Fruit fly (Drosophila melanogaster): ENCODE data around the gene Cchl.

DNA sequence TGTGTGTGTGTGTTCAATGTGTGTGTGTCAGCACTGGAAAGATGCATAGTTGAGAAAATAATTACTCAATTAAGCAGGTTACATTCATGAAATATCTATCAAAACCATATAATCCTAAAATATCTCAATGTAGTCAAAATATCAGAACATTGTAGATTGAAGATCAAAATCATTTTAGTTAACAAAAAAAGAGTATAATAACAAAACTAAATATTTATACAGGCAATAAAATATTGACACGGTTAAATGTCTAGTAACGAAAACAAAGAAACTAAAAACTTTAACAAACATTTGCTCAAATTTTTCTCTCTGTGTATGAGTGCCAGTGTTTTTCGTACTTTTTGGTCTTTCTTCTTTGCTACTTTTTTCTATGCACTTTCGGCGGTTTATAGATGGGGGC, 28.4 kb downstream of the Cchl start:
- TF ChIP-seq dsf (GFP tag; optimal IDR thresholded peaks at IDR 0.05; ENCODE audit: borderline replicate concordance), result no peak
- no peak for TF ChIP-seq Abd-B (GFP tag; optimal IDR thresholded peaks at IDR 0.05)
- no peak for TF ChIP-seq usp (GFP tag; optimal IDR thresholded peaks at IDR 0.05)
- TF ChIP-seq br (GFP tag; optimal IDR thresholded peaks at IDR 0.05), result no peak
- TF ChIP-seq lola (GFP tag; optimal IDR thresholded peaks at IDR 0.05), result no peak
- TF ChIP-seq woc (GFP tag; optimal IDR thresholded peaks at IDR 0.05), result no peak
- no peak for TF ChIP-seq rgr (GFP tag; optimal IDR thresholded peaks at IDR 0.05)
- no peak for TF ChIP-seq Vsx2 (GFP tag; optimal IDR thresholded peaks at IDR 0.05; ENCODE audit: partially characterized antibody)
- no peak for TF ChIP-seq psq (GFP tag; optimal IDR thresholded peaks at IDR 0.05)
- TF ChIP-seq Hr83 (GFP tag; optimal IDR thresholded peaks at IDR 0.05; ENCODE audit: poor library complexity, severe bottlenecking), result no peak
- TF ChIP-seq HLH106 (tag; optimal IDR thresholded peaks at IDR 0.05), result no peak
- TF ChIP-seq Dif (GFP tag; optimal IDR thresholded peaks at IDR 0.05; ENCODE audit: partially characterized antibody), result no peak
- no peak for TF ChIP-seq pan (optimal IDR thresholded peaks at IDR 0.05)
- TF ChIP-seq OdsH (GFP tag; optimal IDR thresholded peaks at IDR 0.05), result no peak

Measured in whole organism, wandering third instar larva.